Worm (Caenorhabditis elegans): ENCODE measurements around the gene dpm-3.

DNA sequence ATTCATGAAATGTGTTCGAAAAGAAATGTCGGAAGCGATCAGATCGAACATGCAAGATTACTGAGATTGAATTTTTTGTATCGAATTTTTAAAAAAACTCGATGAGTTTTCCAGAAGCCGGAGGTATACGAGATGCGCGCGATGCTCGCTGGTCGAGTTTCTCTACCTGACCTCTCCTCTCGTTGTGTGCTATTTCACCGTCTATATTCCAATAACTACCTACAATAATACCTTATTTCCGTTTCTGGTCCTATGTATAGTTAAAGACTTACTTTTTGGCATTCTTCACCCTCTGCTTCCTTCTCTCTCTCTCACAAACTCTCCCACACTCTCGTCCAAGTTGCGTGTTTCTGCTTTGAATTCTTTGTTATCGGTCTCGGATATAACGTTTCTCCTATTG lies 20.0 kb upstream of the dpm-3 start:
- TF ChIP-seq unc-62 (GFP tag; optimal IDR thresholded peaks at IDR 0.05) (no peak), nhr-76 (tag; optimal IDR thresholded peaks at IDR 0.05) (no peak), tbx-8 (GFP tag; optimal IDR thresholded peaks at IDR 0.05) (no peak), ceh-83 (GFP tag; optimal IDR thresholded peaks at IDR 0.05) (no peak), snpc-4 (tag; optimal IDR thresholded peaks at IDR 0.05) (no peak), elt-3 (tag; optimal IDR thresholded peaks at IDR 0.05) (no peak), nhr-12 (tag; optimal IDR thresholded peaks at IDR 0.05) (no peak), ztf-11 (tag; optimal IDR thresholded peaks at IDR 0.05) (no peak), sem-2 (GFP tag; optimal IDR thresholded peaks at IDR 0.05) (no peak)
